Fruit fly (Drosophila melanogaster) Kc167 (cell line): ENCODE measurements around the gene CG12691.

Experiments
- psq ChIP-seq: fragments of >200 bp; optimal IDR thresholded peaks from 2 replicates; lab custom pipeline; 2017; ENCODE audit warnings: missing external identifiers
- ttk ChIP-seq: sonication (Bioruptor generic); optimal IDR thresholded peaks from 2 replicates; lab custom pipeline; 2017; ENCODE audit warnings: missing external identifiers

- TF ChIP-seq psq (lab: Kevin White, UChicago) (no peak), ttk (lab: Kevin White, UChicago) (no peak)
Measured at dm6 chrX:4240146-4240545, 25.8 kb upstream of the CG12691 start.
